Fruit fly (Drosophila melanogaster): ENCODE measurements around the gene Cyp9f3.

DNA sequence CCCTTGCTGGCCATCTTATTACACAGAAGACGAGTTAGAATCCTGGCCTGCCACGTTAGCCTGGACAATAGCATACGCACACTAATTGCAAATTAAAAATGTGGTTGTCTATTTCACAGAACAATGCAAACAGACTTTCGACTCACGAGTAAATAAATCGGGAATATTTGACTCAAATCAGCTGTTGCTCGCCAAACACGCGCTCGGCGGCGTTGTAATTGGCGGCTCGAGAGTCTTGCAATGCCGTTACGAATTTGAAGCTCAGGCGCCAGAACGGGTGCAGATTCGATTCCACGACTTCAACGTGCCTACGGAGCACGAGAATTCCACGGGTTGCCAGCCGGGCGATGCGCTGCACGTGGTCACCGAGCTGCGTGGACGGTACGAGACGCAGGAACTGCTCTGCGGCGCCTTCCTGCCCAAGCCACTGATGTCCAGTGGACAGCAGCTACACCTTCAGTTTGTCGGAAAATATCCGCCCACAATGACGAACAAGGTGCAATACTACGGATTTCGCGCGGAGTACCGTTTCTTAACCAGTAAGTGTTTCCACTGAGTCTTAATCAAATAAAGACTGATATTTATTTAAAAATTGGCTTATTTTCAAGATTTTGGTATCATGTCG lies 3.1 kb upstream of the Cyp9f3 start, which contains the start of gene DNAlig3:
- TF ChIP-seq CG7045 (GFP tag; optimal IDR thresholded peaks at IDR 0.05): peak; percentile 46
- peak; percentile 44 for TF ChIP-seq CG12768 (GFP tag; optimal IDR thresholded peaks at IDR 0.05)
- peak; percentile 5 for TF ChIP-seq CG14711 (tag; optimal IDR thresholded peaks at IDR 0.05)
- TF ChIP-seq CG11617 (GFP tag; optimal IDR thresholded peaks at IDR 0.05): peak; percentile 26
- peak; percentile 10 for TF ChIP-seq bab1 (GFP tag; optimal IDR thresholded peaks at IDR 0.05)
- peak; percentile 6 for TF ChIP-seq CG33017 (tag; optimal IDR thresholded peaks at IDR 0.05)
- TF ChIP-seq cic (GFP tag; optimal IDR thresholded peaks at IDR 0.05): peak; percentile 30
- no peak for TF ChIP-seq kay (GFP tag; ENCODE audit: borderline replicate concordance)
- TF ChIP-seq CG5204 (GFP tag; optimal IDR thresholded peaks at IDR 0.05): no peak
